Worm (Caenorhabditis elegans) whole organism, L2 larva: ENCODE measurements around the gene pgm-1.

Experiments used
- elt-1 ChIP-seq: fragments of 150-350 bp; optimal IDR thresholded peaks from 2 replicates; lab custom pipeline; 2014; ENCODE audit warnings: missing biosample characterization, missing genetic modification characterization
- peb-1 ChIP-seq: fragments of 150-350 bp; optimal IDR thresholded peaks from 2 replicates; lab custom pipeline; 2014; ENCODE audit warnings: missing biosample characterization, missing genetic modification characterization
- sma-9 ChIP-seq, 2 experiments: fragments of 150-350 bp in 1 of 2; sonication (generic microtip) in 1 of 2; optimal IDR thresholded peaks; 2 replicates each; lab custom pipeline; 2014 to 2016; ENCODE audit warnings: missing genetic modification characterization in 2 of 2, mild to moderate bottlenecking in 1 of 2, missing biosample characterization in 1 of 2, missing compliant biosample characterization in 1 of 2, missing genetic modification reagents in 1 of 2, moderate library complexity in 1 of 2
- unc-39 ChIP-seq: fragments of 150-350 bp; optimal IDR thresholded peaks from 2 replicates; lab custom pipeline; 2014; ENCODE audit warnings: missing biosample characterization, missing genetic modification characterization
- ztf-11 ChIP-seq: sonication (generic microtip); optimal IDR thresholded peaks from 2 replicates; lab custom pipeline; 2017; ENCODE audit warnings: missing biosample characterization, missing genetic modification characterization

DNA sequence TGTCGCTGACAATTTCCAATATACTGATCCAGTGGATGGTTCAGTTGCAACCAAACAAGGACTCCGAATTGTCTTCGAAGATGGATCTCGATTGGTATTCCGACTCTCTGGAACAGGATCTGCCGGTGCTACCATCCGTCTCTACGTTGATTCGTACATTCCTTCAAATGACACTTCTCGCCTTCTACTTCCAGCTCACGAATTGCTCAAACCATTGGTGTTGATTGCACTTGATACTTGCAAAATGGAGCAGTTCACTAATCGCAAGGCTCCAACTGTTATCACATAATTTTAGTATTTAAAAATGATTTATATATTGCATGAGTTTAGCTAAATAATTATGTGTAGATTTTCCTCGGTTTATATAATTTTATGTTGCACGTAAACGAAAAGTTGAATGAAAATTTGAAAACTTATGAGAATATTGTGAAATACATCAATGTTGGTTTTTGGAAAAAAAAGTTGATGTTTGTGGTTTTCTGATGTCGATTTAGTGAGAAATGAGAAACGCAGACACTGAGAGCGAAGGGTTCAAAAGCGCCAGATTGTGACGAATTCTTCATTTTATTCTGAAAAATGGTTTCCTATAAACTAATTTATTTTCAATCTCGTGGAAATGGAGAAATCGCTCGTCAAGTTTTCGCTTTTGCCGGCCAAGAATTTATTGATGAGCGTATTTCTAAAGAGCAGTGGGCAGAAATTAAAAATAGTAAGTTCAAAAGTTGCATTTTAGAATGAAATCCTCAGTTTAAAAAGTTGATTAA, 2.0 kb downstream of the pgm-1 start, which contains the start of gene gst-9:
- TF ChIP-seq unc-39 (tag; lab: Kevin White, UChicago) (no peak), peb-1 (tag; lab: Kevin White, UChicago) (no peak), sma-9 (GFP tag; optimal IDR thresholded peaks at IDR 0.05; lab: Kevin White, UChicago) (peak; percentile 33), sma-9 (tag; optimal IDR thresholded peaks at IDR 0.05; lab: Kevin White, UChicago) (no peak), elt-1 (tag; lab: Kevin White, UChicago) (no peak), ztf-11 (tag; lab: Kevin White, UChicago) (no peak)
